Fruit fly (Drosophila melanogaster) whole organism, embryonic: Measurements from ENCODE around the gene pes.

Experiments
- Asciz ChIP-seq: fragments of 200-800 bp; sonication (Bioruptor generic); optimal IDR thresholded peaks from 2 replicates; lab custom pipeline; 2017; ENCODE audit warnings: missing biosample characterization, mild to moderate bottlenecking, missing genetic modification characterization, missing genetic modification reagents
- B-H1 ChIP-seq: fragments of 200-800 bp; sonication (Bioruptor generic); IDR thresholded peaks from 3 replicates; pipeline ENCODE4 v1.3.6; 2022; ENCODE audit warnings: missing biosample characterization, missing genetic modification characterization
- BtbVII ChIP-seq: fragments of 200-800 bp; sonication (Bioruptor generic); optimal IDR thresholded peaks from 3 replicates; lab custom pipeline; 2017; ENCODE audit warnings: missing biosample characterization, mild to moderate bottlenecking, missing genetic modification characterization
- CG10565 ChIP-seq: fragments of 200-800 bp; sonication (Bioruptor generic); optimal IDR thresholded peaks from 3 replicates; lab custom pipeline; 2016; ENCODE audit warnings: missing biosample characterization, mild to moderate bottlenecking, missing genetic modification characterization
- CG11093 ChIP-seq: fragments of 200-800 bp; sonication (Bioruptor generic); IDR thresholded peaks from 3 replicates; pipeline ENCODE4 v1.3.6; 2022; ENCODE audit warnings: missing biosample characterization, missing genetic modification characterization
- CG12391 ChIP-seq: fragments of 200-800 bp; sonication (Bioruptor generic); optimal IDR thresholded peaks from 3 replicates; lab custom pipeline; 2018; ENCODE audit warnings: missing biosample characterization, mild to moderate bottlenecking, missing genetic modification characterization, moderate library complexity
- CG2678 ChIP-seq: fragments of 200-800 bp; sonication (Bioruptor generic); optimal IDR thresholded peaks from 3 replicates; lab custom pipeline; 2019; ENCODE audit warnings: missing biosample characterization, mild to moderate bottlenecking, missing genetic modification characterization, moderate library complexity
- CG3407 ChIP-seq: fragments of 200-800 bp; sonication (Bioruptor generic); optimal IDR thresholded peaks from 2 replicates; lab custom pipeline; 2018; ENCODE audit warnings: missing biosample characterization, mild to moderate bottlenecking, missing genetic modification characterization
- CG4617 ChIP-seq: fragments of 200-800 bp; sonication (Bioruptor generic); optimal IDR thresholded peaks from 3 replicates; lab custom pipeline; 2016; ENCODE audit warnings: missing biosample characterization, missing genetic modification characterization, borderline replicate concordance
- CG8388 ChIP-seq: fragments of 200-800 bp; sonication (Bioruptor generic); optimal IDR thresholded peaks from 2 replicates; lab custom pipeline; 2019; ENCODE audit warnings: missing biosample characterization, mild to moderate bottlenecking, missing genetic modification characterization, moderate library complexity
- CG9727 ChIP-seq: fragments of 200-800 bp; sonication (Bioruptor generic); optimal IDR thresholded peaks from 3 replicates; lab custom pipeline; 2017; ENCODE audit warnings: missing biosample characterization, mild to moderate bottlenecking, missing genetic modification characterization
- D ChIP-seq, 2 experiments: fragments of 200-800 bp in 1 of 2; fragments of >200 bp in 1 of 2; sonication (Bioruptor generic) in 1 of 2; optimal IDR thresholded peaks; 2 replicates in 1 of 2; 3 replicates in 1 of 2; lab custom pipeline; 2017; ENCODE audit warnings: mild to moderate bottlenecking in 1 of 2, missing biosample characterization in 1 of 2, missing genetic modification characterization in 1 of 2, missing genetic modification reagents in 1 of 2
- Dip2 ChIP-seq: fragments of 200-800 bp; sonication (Bioruptor generic); IDR thresholded peaks from 2 replicates; pipeline ENCODE4 v1.3.6; 2022; ENCODE audit warnings: missing biosample characterization, missing genetic modification characterization
- Doc3 ChIP-seq: fragments of 200-800 bp; sonication (Bioruptor generic); IDR thresholded peaks from 3 replicates; pipeline ENCODE4 v1.3.6; 2022; ENCODE audit warnings: missing biosample characterization, missing genetic modification characterization; ENCODE audit not compliant: partially characterized antibody
- Dp ChIP-seq: fragments of 200-800 bp; sonication (Bioruptor generic); optimal IDR thresholded peaks from 2 replicates; lab custom pipeline; 2018; ENCODE audit warnings: missing biosample characterization, mild to moderate bottlenecking, missing genetic modification characterization, moderate library complexity
- Gsc ChIP-seq: fragments of 200-800 bp; sonication (Bioruptor generic); IDR thresholded peaks from 2 replicates; pipeline ENCODE4 v1.3.6; 2022; ENCODE audit warnings: missing biosample characterization, missing genetic modification characterization
- HLH54F ChIP-seq: fragments of 200-800 bp; sonication (Bioruptor generic); optimal IDR thresholded peaks from 3 replicates; lab custom pipeline; 2016; ENCODE audit warnings: missing biosample characterization, missing genetic modification characterization
- MBD-R2 ChIP-seq: fragments of 200-800 bp; sonication (Bioruptor generic); IDR thresholded peaks from 2 replicates; pipeline ENCODE4 v1.3.6; 2022; ENCODE audit warnings: missing biosample characterization, missing genetic modification characterization
- NC2α ChIP-seq: fragments of 200-800 bp; sonication (Bioruptor generic); optimal IDR thresholded peaks from 2 replicates; lab custom pipeline; 2016; ENCODE audit warnings: missing biosample characterization, missing genetic modification characterization
- Optix ChIP-seq: fragments of 200-800 bp; sonication (Bioruptor generic); IDR thresholded peaks from 3 replicates; pipeline ENCODE4 v1.3.6; 2022; ENCODE audit warnings: missing biosample characterization, missing genetic modification characterization
- Pdp1 ChIP-seq, 2 experiments: fragments of 200-800 bp; sonication (Bioruptor generic); optimal IDR thresholded peaks; 3 replicates each; lab custom pipeline; 2016; ENCODE audit warnings: missing biosample characterization in 2 of 2, missing genetic modification characterization in 2 of 2, mild to moderate bottlenecking in 1 of 2, moderate library complexity in 1 of 2
- Sry-β ChIP-seq: fragments of 200-800 bp; sonication (Bioruptor generic); optimal IDR thresholded peaks from 2 replicates; lab custom pipeline; 2018; ENCODE audit warnings: missing biosample characterization, mild to moderate bottlenecking, missing genetic modification characterization, moderate library complexity
- Vsx1 ChIP-seq: fragments of 200-800 bp; sonication (Bioruptor generic); optimal IDR thresholded peaks from 2 replicates; lab custom pipeline; 2017; ENCODE audit warnings: missing biosample characterization, mild to moderate bottlenecking, missing genetic modification characterization, missing genetic modification reagents
- Xbp1 ChIP-seq: fragments of 200-800 bp; sonication (Bioruptor generic); optimal IDR thresholded peaks from 3 replicates; lab custom pipeline; 2016; ENCODE audit warnings: missing biosample characterization, mild to moderate bottlenecking, missing genetic modification characterization
- ab ChIP-seq: fragments of 200-800 bp; sonication (Bioruptor generic); optimal IDR thresholded peaks from 2 replicates; lab custom pipeline; 2016; ENCODE audit warnings: missing biosample characterization, missing genetic modification characterization
- br ChIP-seq: fragments of >200 bp; optimal IDR thresholded peaks from 2 replicates; lab custom pipeline; 2017
- corto ChIP-seq: fragments of 200-800 bp; sonication (Bioruptor generic); optimal IDR thresholded peaks from 2 replicates; lab custom pipeline; 2016; ENCODE audit warnings: missing biosample characterization, mild to moderate bottlenecking, missing genetic modification characterization, moderate library complexity
- cwo ChIP-seq: fragments of 200-800 bp; sonication (Bioruptor generic); optimal IDR thresholded peaks from 3 replicates; lab custom pipeline; 2017; ENCODE audit warnings: missing biosample characterization, missing genetic modification characterization, mild to moderate bottlenecking, moderate library complexity, missing genetic modification reagents
- esg ChIP-seq: fragments of 200-800 bp; sonication (Bioruptor generic); conservative IDR thresholded peaks from 2 replicates; pipeline ENCODE4 v1.3.6; 2022; ENCODE audit warnings: missing biosample characterization, missing genetic modification characterization
- hkb ChIP-seq, 2 experiments: fragments of 200-800 bp in 1 of 2; fragments of >200 bp in 1 of 2; sonication (Bioruptor generic) in 1 of 2; IDR thresholded peaks in 1 of 2; optimal IDR thresholded peaks in 1 of 2; 2 replicates each; pipeline versions ENCODE4 v1.3.6 to Lab custom; 2017 to 2022; ENCODE audit warnings: missing biosample characterization in 1 of 2, missing genetic modification characterization in 1 of 2
- kah ChIP-seq: fragments of 200-800 bp; sonication (Bioruptor generic); optimal IDR thresholded peaks from 2 replicates; lab custom pipeline; 2018; ENCODE audit warnings: missing biosample characterization, mild to moderate bottlenecking, missing genetic modification characterization
- kay ChIP-seq: fragments of 200-800 bp; sonication (Bioruptor generic); optimal IDR thresholded peaks from 2 replicates; lab custom pipeline; 2016; ENCODE audit warnings: missing biosample characterization, missing genetic modification characterization
- klu ChIP-seq: fragments of 200-800 bp; sonication (Bioruptor generic); IDR thresholded peaks from 2 replicates; pipeline ENCODE4 v1.3.6; 2022; ENCODE audit warnings: missing biosample characterization, missing genetic modification characterization
- knrl ChIP-seq: fragments of 200-800 bp; sonication (Bioruptor generic); IDR thresholded peaks from 3 replicates; pipeline ENCODE4 v1.3.6; 2022; ENCODE audit warnings: missing biosample characterization, missing genetic modification characterization; ENCODE audit not compliant: partially characterized antibody
- pfk ChIP-seq: fragments of 200-800 bp; sonication (Bioruptor generic); optimal IDR thresholded peaks from 2 replicates; lab custom pipeline; 2018; ENCODE audit warnings: missing biosample characterization, mild to moderate bottlenecking, missing genetic modification characterization, moderate library complexity
- pum ChIP-seq: fragments of 200-800 bp; sonication (Bioruptor generic); optimal IDR thresholded peaks from 2 replicates; lab custom pipeline; 2016; ENCODE audit warnings: missing biosample characterization, missing genetic modification characterization
- pzg ChIP-seq: fragments of 200-800 bp; sonication (Bioruptor generic); optimal IDR thresholded peaks from 3 replicates; lab custom pipeline; 2018; ENCODE audit warnings: missing biosample characterization, mild to moderate bottlenecking, missing genetic modification characterization, moderate library complexity
- scrt ChIP-seq: fragments of 200-800 bp; sonication (Bioruptor generic); optimal IDR thresholded peaks from 2 replicates; lab custom pipeline; 2018; ENCODE audit warnings: missing biosample characterization, mild to moderate bottlenecking, missing genetic modification characterization, moderate library complexity
- sna ChIP-seq: fragments of 200-800 bp; sonication (Bioruptor generic); IDR thresholded peaks from 2 replicates; pipeline ENCODE4 v1.3.6; 2022; ENCODE audit warnings: missing biosample characterization, missing genetic modification characterization; ENCODE audit not compliant: partially characterized antibody
- tna ChIP-seq: fragments of 200-800 bp; sonication (Bioruptor generic); IDR thresholded peaks from 2 replicates; pipeline ENCODE4 v1.3.6; 2022; ENCODE audit warnings: missing biosample characterization, missing genetic modification characterization; ENCODE audit not compliant: partially characterized antibody
- toy ChIP-seq: fragments of 200-800 bp; sonication (Bioruptor generic); IDR thresholded peaks from 2 replicates; pipeline ENCODE4 v1.3.6; 2022; ENCODE audit warnings: missing biosample characterization, missing genetic modification characterization
- unc-4 ChIP-seq: fragments of 200-800 bp; sonication (Bioruptor generic); IDR thresholded peaks from 2 replicates; pipeline ENCODE4 v1.3.6; 2022; ENCODE audit warnings: missing biosample characterization, missing genetic modification characterization; ENCODE audit not compliant: partially characterized antibody
- wek ChIP-seq: fragments of 200-800 bp; sonication (Bioruptor generic); optimal IDR thresholded peaks from 3 replicates; lab custom pipeline; 2018; ENCODE audit warnings: missing biosample characterization, mild to moderate bottlenecking, missing genetic modification characterization, moderate library complexity
- z ChIP-seq: fragments of 200-800 bp; sonication (Bioruptor generic); IDR thresholded peaks from 3 replicates; pipeline ENCODE4 v1.3.6; 2022; ENCODE audit warnings: missing biosample characterization, missing genetic modification characterization
- zen ChIP-seq: fragments of 200-800 bp; sonication (Bioruptor generic); optimal IDR thresholded peaks from 3 replicates; lab custom pipeline; 2018; ENCODE audit warnings: missing biosample characterization, mild to moderate bottlenecking, missing genetic modification characterization, moderate library complexity

The pes gene

DNA sequence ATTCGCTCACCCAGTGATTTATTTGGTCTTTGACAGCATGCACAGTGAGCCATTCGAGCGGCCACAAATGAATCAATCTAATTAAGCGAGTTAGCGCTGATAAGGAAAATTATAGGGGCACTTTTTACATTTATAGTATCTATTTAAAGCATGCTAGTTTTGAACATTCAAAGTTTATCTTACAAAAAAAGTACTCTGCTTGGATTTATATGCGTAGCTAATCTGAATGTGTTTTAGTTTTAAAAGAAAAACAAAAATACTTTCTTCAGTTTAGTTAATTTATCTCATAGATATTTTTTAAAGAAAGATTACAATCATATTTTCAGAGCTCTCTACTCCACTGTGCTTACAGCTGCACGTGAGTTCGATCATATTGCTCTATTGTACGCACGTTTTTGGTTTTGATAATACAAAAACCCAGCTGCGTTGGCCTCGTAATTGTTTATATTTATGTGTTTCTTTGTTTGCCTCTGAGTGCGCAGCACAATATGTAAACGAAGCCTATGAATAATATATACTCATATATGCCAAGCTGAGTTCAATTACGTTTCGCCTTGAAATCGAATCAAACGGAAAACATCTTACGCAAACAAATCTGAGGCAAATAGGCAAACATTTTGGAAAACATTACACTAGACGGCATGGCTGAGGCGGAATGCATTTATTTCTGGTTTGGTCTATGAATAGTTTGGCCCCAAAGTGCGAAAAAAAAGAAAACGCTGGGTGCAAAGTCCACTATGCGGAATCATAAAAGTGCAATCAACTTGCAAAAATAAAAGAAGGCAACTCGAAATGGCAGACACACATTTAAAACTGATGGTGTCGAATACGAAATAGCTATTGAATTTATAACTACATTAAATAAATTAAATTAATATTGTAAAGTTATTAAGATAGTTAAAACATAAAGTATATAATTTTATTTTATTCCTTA, 8.0 kb upstream of the pes start (continued):
- TF ChIP-seq pzg (GFP tag; lab: Kevin White, UChicago) (no peak), NC2α (GFP tag; lab: Kevin White, UChicago) (peak; percentile 54), kay (GFP tag; lab: Kevin White, UChicago) (peak; percentile 74), knrl (GFP tag; lab: Robert Waterston, UW) (no peak), Dp (GFP tag; lab: Kevin White, UChicago) (no peak), CG9727 (GFP tag; lab: Kevin White, UChicago) (peak; percentile 93), CG10565 (peak; percentile 39), pfk (no peak), Optix (GFP tag; lab: Robert Waterston, UW) (peak; percentile 60; the same call in 1 of the 3 replicates), CG8388 (GFP tag; lab: Kevin White, UChicago) (peak; percentile 74), Gsc (GFP tag; lab: Robert Waterston, UW) (no peak), Xbp1 (GFP tag; lab: Kevin White, UChicago) (peak; percentile 90), kah (GFP tag; lab: Kevin White, UChicago) (peak; percentile 76), MBD-R2 (peak; percentile 40; the same call in 1 of the 2 replicates), Dip2 (GFP tag; lab: Robert Waterston, UW) (peak; percentile 27; the same call in 1 of the 2 replicates), br (lab: Kevin White, UChicago) (no peak), zen (tag; lab: Kevin White, UChicago) (peak; percentile 76), BtbVII (GFP tag; lab: Kevin White, UChicago) (peak; percentile 91), CG2678 (tag; lab: Kevin White, UChicago) (peak; percentile 95), Sry-β (peak; percentile 37), z (GFP tag; lab: Robert Waterston, UW) (no peak), sna (no peak), D (optimal IDR thresholded peaks at IDR 0.05; lab: Kevin White, UChicago) (no peak), D (GFP tag; optimal IDR thresholded peaks at IDR 0.05; lab: Kevin White, UChicago) (peak; percentile 89), cwo (GFP tag; lab: Kevin White, UChicago) (peak; percentile 100), CG11093 (GFP tag; lab: Robert Waterston, UW) (peak; percentile 80; the same call in 2 of the 3 replicates), B-H1 (GFP tag; lab: Robert Waterston, UW) (peak; percentile 76), hkb (optimal IDR thresholded peaks at IDR 0.05; lab: Kevin White, UChicago) (no peak), hkb (GFP tag; IDR thresholded peaks at IDR 0.05; lab: Robert Waterston, UW) (peak; percentile 86), CG4617 (GFP tag; lab: Kevin White, UChicago) (peak; percentile 41), Vsx1 (GFP tag; lab: Kevin White, UChicago) (peak; percentile 80), tna (GFP tag; lab: Robert Waterston, UW) (no peak), unc-4 (no peak), scrt (GFP tag; lab: Kevin White, UChicago) (peak; percentile 75), klu (GFP tag; lab: Robert Waterston, UW) (peak; percentile 79), esg (GFP tag; lab: Robert Waterston, UW) (peak; percentile 86), CG12391 (tag; lab: Kevin White, UChicago) (peak; percentile 88), Pdp1 (GFP tag; optimal IDR thresholded peaks at IDR 0.05; lab: Kevin White, UChicago) (peak; percentile 73 to 80), toy (GFP tag; lab: Robert Waterston, UW) (peak; percentile 53), CG3407 (GFP tag; lab: Kevin White, UChicago) (peak; percentile 71), ab (GFP tag; lab: Kevin White, UChicago) (peak; percentile 35), Doc3 (GFP tag; lab: Robert Waterston, UW) (no peak), corto (GFP tag; lab: Kevin White, UChicago) (peak; percentile 40), pum (GFP tag; lab: Kevin White, UChicago) (peak; percentile 71), HLH54F (GFP tag; lab: Kevin White, UChicago) (peak; percentile 77), wek (GFP tag; lab: Kevin White, UChicago) (peak; percentile 1), Asciz (GFP tag; lab: Kevin White, UChicago) (peak; percentile 87)
